Worm (Caenorhabditis elegans) whole organism, L4 larva: ENCODE measurements around the gene nhr-9.

Experiments used
- dpl-1 ChIP-seq: fragments of 150-350 bp; optimal IDR thresholded peaks from 2 replicates; lab custom pipeline; 2014; ENCODE audit warnings: missing biosample characterization, missing genetic modification reagents, missing genetic modification characterization
- hif-1 ChIP-seq, 2 experiments: sonication (generic microtip); optimal IDR thresholded peaks; 2 replicates each; lab custom pipeline; 2016 to 2017; ENCODE audit warnings: missing compliant biosample characterization in 2 of 2, missing genetic modification characterization in 2 of 2, missing genetic modification reagents in 2 of 2, missing genotype in 2 of 2, mild to moderate bottlenecking in 1 of 2
- nhr-41 ChIP-seq: fragments of 200-800 bp; sonication (Bioruptor generic); IDR thresholded peaks from 2 replicates; pipeline ENCODE4 v1.3.6; 2022; ENCODE audit warnings: missing genetic modification reagents, missing genetic modification characterization, missing compliant biosample characterization
- zip-11 ChIP-seq: fragments of 200-800 bp; sonication (Bioruptor generic); IDR thresholded peaks from 2 replicates; pipeline ENCODE4 v1.3.6; 2022; ENCODE audit warnings: missing genetic modification characterization, missing compliant biosample characterization

DNA sequence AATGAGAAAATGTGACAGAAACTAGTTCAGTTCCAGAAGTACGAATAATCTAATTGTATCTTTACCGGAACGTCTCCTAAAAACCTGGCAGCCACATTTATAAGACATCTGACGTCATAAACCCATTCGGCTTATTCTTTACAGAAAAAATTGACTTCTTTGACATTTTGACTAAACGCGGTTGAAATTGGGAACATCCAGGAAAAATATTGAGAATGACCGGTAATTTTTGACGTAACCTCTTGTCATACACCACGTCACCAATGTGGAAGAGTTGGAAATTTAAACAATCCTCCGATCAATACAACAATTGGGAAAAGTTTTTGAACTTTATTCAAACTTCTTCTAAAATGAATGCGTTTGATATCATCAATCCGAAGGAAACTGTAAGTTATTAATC lies 4.2 kb upstream of the nhr-9 start, which contains the start of gene ZK418.2:
- TF ChIP-seq nhr-41 (GFP tag; lab: Robert Waterston, UW) (no peak), zip-11 (GFP tag; lab: Robert Waterston, UW) (no peak), dpl-1 (GFP tag; lab: Kevin White, UChicago) (no peak), hif-1 (tag; optimal IDR thresholded peaks at IDR 0.05; lab: Kevin White, UChicago) (no peak)
